Worm (Caenorhabditis elegans) whole organism, L4 larva: Measurements from ENCODE around the gene W03H9.2.

ENCODE experiments used
- F37D6.2 ChIP-seq: sonication (generic microtip); optimal IDR thresholded peaks from 2 replicates; lab custom pipeline; 2016; ENCODE audit warnings: mild to moderate bottlenecking, missing genetic modification characterization, missing compliant biosample characterization
- ZK337.2 ChIP-seq: fragments of 200-800 bp; sonication (Bioruptor generic); IDR thresholded peaks from 2 replicates; pipeline ENCODE4 v1.3.6; 2022; ENCODE audit warnings: missing genetic modification reagents, missing genetic modification characterization, missing compliant biosample characterization
- aha-1 ChIP-seq: fragments of 150-350 bp; peaks from one replicate; lab custom pipeline; 2014; ENCODE audit warnings: missing biosample characterization, missing genetic modification characterization
- arid-1 ChIP-seq: fragments of 200-800 bp; sonication (Bioruptor generic); conservative IDR thresholded peaks from 2 replicates; pipeline ENCODE4 v1.3.6; 2022; ENCODE audit warnings: missing genetic modification reagents, missing genetic modification characterization, missing compliant biosample characterization
- ceh-20 ChIP-seq: fragments of 200-800 bp; sonication (Bioruptor generic); IDR thresholded peaks from 2 replicates; pipeline ENCODE4 v1.3.6; 2022; ENCODE audit warnings: missing genetic modification reagents, missing genetic modification characterization, missing compliant biosample characterization
- ces-1 ChIP-seq: fragments of 150-350 bp; sonication (generic microtip); optimal IDR thresholded peaks from 4 replicates; lab custom pipeline; 2014; ENCODE audit warnings: missing biosample characterization, missing genetic modification reagents, missing genetic modification characterization
- daf-12 ChIP-seq: fragments of 150-350 bp; optimal IDR thresholded peaks from 2 replicates; lab custom pipeline; 2014; ENCODE audit warnings: missing biosample characterization, missing genetic modification reagents, missing genetic modification characterization
- daf-19 ChIP-seq: fragments of 200-800 bp; sonication (Bioruptor generic); conservative IDR thresholded peaks from 2 replicates; pipeline ENCODE4 v1.3.6; 2022; ENCODE audit warnings: missing genetic modification characterization, missing compliant biosample characterization
- daf-8 ChIP-seq: fragments of 200-800 bp; sonication (Bioruptor generic); IDR thresholded peaks from 2 replicates; pipeline ENCODE4 v1.3.6; 2022; ENCODE audit warnings: missing genetic modification characterization, missing compliant biosample characterization
- dmd-8 ChIP-seq: fragments of 200-800 bp; sonication (Bioruptor generic); IDR thresholded peaks from 2 replicates; pipeline ENCODE4 v1.3.6; 2022; ENCODE audit warnings: missing genetic modification characterization, missing compliant biosample characterization
- egl-27 ChIP-seq: sonication (generic microtip); optimal IDR thresholded peaks from 3 replicates; lab custom pipeline; 2017; ENCODE audit warnings: missing biosample characterization, missing genetic modification reagents, missing genetic modification characterization
- fos-1 ChIP-seq: fragments of 150-350 bp; optimal IDR thresholded peaks from 2 replicates; lab custom pipeline; 2014; ENCODE audit warnings: missing biosample characterization, missing genetic modification characterization
- lin-1 ChIP-seq: fragments of 200-800 bp; sonication (Bioruptor generic); IDR thresholded peaks from 2 replicates; pipeline ENCODE4 v1.3.6; 2022; ENCODE audit warnings: missing genetic modification reagents, missing genetic modification characterization, missing compliant biosample characterization
- lin-38 ChIP-seq: fragments of 200-800 bp; sonication (Bioruptor generic); IDR thresholded peaks from 2 replicates; pipeline ENCODE4 v1.3.6; 2022; ENCODE audit warnings: missing genetic modification reagents, missing genetic modification characterization, missing compliant biosample characterization
- lin-39 ChIP-seq: fragments of 150-350 bp; optimal IDR thresholded peaks from 2 replicates; lab custom pipeline; 2014; ENCODE audit warnings: missing biosample characterization, missing genetic modification reagents, missing genetic modification characterization
- mep-1 ChIP-seq: fragments of 150-350 bp; sonication (generic microtip); optimal IDR thresholded peaks from 3 replicates; lab custom pipeline; 2014; ENCODE audit warnings: missing biosample characterization, missing genetic modification characterization
- mes-2 ChIP-seq: sonication (generic microtip); optimal IDR thresholded peaks from 2 replicates; lab custom pipeline; 2016; ENCODE audit warnings: missing genotype, mild to moderate bottlenecking, missing genetic modification characterization, missing compliant biosample characterization; ENCODE audit not compliant: poor library complexity, severe bottlenecking
- nhr-11 ChIP-seq: fragments of 150-350 bp; optimal IDR thresholded peaks from 2 replicates; lab custom pipeline; 2014; ENCODE audit warnings: missing biosample characterization, missing genetic modification characterization
- nhr-25 ChIP-seq: sonication (generic microtip); optimal IDR thresholded peaks from 2 replicates; lab custom pipeline; 2017; ENCODE audit warnings: missing genetic modification characterization, mild to moderate bottlenecking, missing compliant biosample characterization, antibody characterized with exemption, moderate library complexity, borderline replicate concordance; ENCODE audit not compliant: insufficient read depth
- nhr-6 ChIP-seq: fragments of 150-350 bp; optimal IDR thresholded peaks from 2 replicates; lab custom pipeline; 2014; ENCODE audit warnings: missing biosample characterization, missing genetic modification characterization
- nhr-77 ChIP-seq: fragments of 150-350 bp; optimal IDR thresholded peaks from 2 replicates; lab custom pipeline; 2014; ENCODE audit warnings: missing biosample characterization, missing genetic modification characterization
- rbr-2 ChIP-seq: sonication (generic microtip); optimal IDR thresholded peaks from 2 replicates; lab custom pipeline; 2016; ENCODE audit warnings: missing genotype, missing genetic modification characterization, missing compliant biosample characterization
- skn-1 ChIP-seq: fragments of 150-350 bp; optimal IDR thresholded peaks from 2 replicates; lab custom pipeline; 2014; ENCODE audit warnings: missing biosample characterization, missing genetic modification characterization
- snpc-1.2 ChIP-seq: fragments of 200-800 bp; sonication (Bioruptor generic); IDR thresholded peaks from 2 replicates; pipeline ENCODE4 v1.3.6; 2022; ENCODE audit warnings: missing genetic modification reagents, missing genetic modification characterization, missing compliant biosample characterization
- unc-39 ChIP-seq: sonication (generic microtip); optimal IDR thresholded peaks from 2 replicates; lab custom pipeline; 2017; ENCODE audit warnings: missing biosample characterization, missing genetic modification characterization
- unc-62 ChIP-seq, 3 experiments: fragments of 150-350 bp in 1 of 3; sonication (generic microtip); optimal IDR thresholded peaks in 2 of 3; peaks in 1 of 3; 1 replicate in 1 of 3; 2 replicates in 2 of 3; lab custom pipeline; 2014 to 2017; ENCODE audit warnings: missing biosample characterization in 3 of 3, missing genetic modification characterization in 3 of 3, missing genetic modification reagents in 3 of 3, missing genotype in 1 of 3
- zip-11 ChIP-seq: fragments of 200-800 bp; sonication (Bioruptor generic); IDR thresholded peaks from 2 replicates; pipeline ENCODE4 v1.3.6; 2022; ENCODE audit warnings: missing genetic modification characterization, missing compliant biosample characterization
- ztf-11 ChIP-seq: fragments of 150-350 bp; optimal IDR thresholded peaks from 2 replicates; lab custom pipeline; 2014; ENCODE audit warnings: missing biosample characterization, missing genetic modification characterization
- ztf-7 ChIP-seq: fragments of 150-350 bp; optimal IDR thresholded peaks from 2 replicates; lab custom pipeline; 2014; ENCODE audit warnings: missing biosample characterization, missing genetic modification characterization

Gene W03H9.2

DNA sequence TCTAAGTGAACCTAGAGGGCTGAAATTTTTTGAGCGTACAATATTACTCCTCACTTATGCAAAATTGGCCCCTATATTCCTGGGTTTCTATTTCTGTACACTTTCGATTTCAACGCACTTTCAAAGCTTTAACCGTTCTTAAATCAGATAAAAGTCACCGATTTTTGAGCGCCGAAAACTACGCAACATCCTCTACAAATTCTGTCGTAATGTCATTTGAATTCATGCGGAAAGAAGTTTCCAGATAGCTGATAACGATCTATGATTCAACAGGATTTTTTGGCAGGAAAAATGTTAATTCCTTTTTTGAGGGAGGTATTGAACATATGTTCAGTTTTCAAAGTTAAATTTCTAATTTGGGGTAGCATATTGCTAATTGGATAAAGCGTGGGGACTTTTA lies 30.8 kb downstream of the W03H9.2 start:
- TF ChIP-seq ces-1 (GFP tag; lab: Kevin White, UChicago) (no peak), aha-1 (tag; lab: Kevin White, UChicago) (peak; percentile 79)

DNA sequence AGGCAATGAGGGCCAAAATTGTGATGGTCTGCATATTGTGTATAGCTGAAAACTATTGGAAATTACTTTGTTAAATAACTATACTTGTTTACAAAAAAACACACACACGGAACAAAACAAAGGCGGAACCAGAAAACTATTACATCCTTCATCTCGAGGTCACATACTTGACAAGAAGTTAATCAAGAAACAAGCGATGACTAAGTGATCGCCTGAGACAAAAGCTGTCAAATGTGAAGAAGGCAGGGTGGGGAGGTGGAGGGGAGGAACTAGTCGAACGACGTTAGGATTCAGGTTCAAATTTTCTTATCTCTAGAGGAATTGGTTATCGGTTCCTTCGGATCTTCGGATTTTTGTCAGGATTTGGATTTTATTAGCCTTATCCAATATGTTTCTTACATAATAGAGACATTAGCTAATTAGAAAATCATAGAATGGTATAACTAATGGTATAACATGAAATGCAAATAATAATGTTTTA lies 34.4 kb downstream of the W03H9.2 start, which contains the start of gene cpg-7:
Gene cpg-7 (minus strand): TSS at position 51 of the 481 bp plus-strand sequence.
- TF ChIP-seq F37D6.2: no peak
- TF ChIP-seq zip-11: no peak
- no peak for TF ChIP-seq mep-1 (tag; lab: Kevin White, UChicago)
- TF ChIP-seq daf-12 (tag; lab: Kevin White, UChicago): no peak
- TF ChIP-seq, all 104 proteins: peak for 0

DNA sequence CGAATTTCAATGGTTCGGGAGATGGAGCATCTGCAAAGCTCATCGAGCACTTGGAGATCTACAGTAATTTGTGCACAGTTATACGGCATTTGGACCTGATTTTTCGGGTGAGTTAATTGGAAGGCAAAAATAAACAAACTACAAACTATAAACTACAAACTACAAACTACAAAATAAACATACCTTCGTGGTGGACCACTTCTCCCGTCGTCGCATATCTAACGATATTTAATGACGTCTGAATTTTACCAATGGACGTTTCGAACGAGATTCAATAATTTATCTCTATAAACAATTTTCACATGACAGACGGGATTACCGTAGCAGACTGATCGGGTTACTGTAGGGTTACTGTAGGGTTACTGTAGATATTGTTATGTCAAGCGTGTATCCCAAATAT lies 37.5 kb downstream of the W03H9.2 start:
- TF ChIP-seq unc-62 (GFP tag; optimal IDR thresholded peaks at IDR 0.05 in 1 of 2; lab: Kevin White, UChicago) (peak in 1 of 2 experiments; percentile 80), unc-62 (tag; optimal IDR thresholded peaks at IDR 0.05; lab: Kevin White, UChicago) (no peak), nhr-6 (tag; lab: Kevin White, UChicago) (no peak), snpc-1.2 (GFP tag; lab: Robert Waterston, UW) (no peak)
- TF ChIP-seq, all 104 proteins: peak for 1

DNA sequence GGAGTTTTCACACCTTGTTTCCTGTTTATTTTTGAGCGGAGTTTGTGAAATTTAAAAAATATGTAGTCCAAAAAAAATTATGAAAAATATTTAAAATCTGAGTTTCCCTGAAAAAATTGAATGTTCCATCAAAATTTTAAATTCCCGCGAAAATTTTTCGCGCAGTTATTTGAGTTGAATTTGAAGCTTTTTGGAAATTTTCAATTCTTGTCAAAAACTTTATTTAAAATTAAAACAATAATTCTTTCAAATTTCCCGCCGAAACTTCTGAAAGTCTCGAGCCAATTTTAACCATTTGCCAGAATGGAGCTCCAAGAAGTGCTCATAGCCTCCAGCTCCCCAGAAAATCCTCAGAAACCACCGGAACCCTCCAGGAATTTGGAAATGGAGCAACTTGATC lies 39.2 kb downstream of the W03H9.2 start, which contains the start of gene gur-4:
Gene gur-4 (plus strand): TSS at position 301 of the 400 bp plus-strand sequence.
- TF ChIP-seq fos-1 (tag; lab: Kevin White, UChicago): no peak
- no peak for TF ChIP-seq lin-1 (GFP tag; lab: Robert Waterston, UW)
- TF ChIP-seq lin-38 (GFP tag; lab: Robert Waterston, UW): no peak
- no peak for TF ChIP-seq ceh-20 (GFP tag; lab: Robert Waterston, UW)
- TF ChIP-seq unc-39: no peak
- TF ChIP-seq lin-39 (tag; lab: Kevin White, UChicago): no peak
- TF ChIP-seq skn-1 (tag; lab: Kevin White, UChicago): no peak
- TF ChIP-seq unc-62 (GFP tag; optimal IDR thresholded peaks at IDR 0.05 in 1 of 2; lab: Kevin White, UChicago): no peak
- no peak for TF ChIP-seq unc-62 (tag; optimal IDR thresholded peaks at IDR 0.05; lab: Kevin White, UChicago)
- no peak for TF ChIP-seq nhr-77 (tag; lab: Kevin White, UChicago)
- TF ChIP-seq ztf-11 (tag; lab: Kevin White, UChicago): no peak
- no peak for TF ChIP-seq daf-19 (GFP tag; lab: Robert Waterston, UW)
- TF ChIP-seq daf-8: no peak
- no peak for TF ChIP-seq dmd-8 (GFP tag; lab: Robert Waterston, UW)
- TF ChIP-seq ztf-7 (tag; lab: Kevin White, UChicago): no peak

DNA sequence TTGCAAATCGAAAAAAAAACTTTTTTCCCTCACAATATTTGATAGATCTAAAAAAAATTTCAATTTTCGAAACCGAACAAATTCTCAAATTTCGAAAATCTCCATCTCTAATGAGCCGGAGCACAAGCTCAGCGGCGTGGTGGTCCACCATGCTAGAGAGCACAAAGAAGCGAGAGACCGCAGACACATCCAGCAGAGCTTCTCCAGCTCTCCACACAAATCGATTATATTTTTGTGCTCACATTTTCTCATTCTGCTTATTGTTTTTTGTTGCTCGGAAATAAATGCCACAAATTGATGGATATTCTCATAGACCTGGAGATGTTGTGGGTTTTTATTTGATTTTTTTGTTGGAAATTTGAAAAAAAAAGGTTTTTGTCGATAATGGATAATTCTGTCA lies 41.6 kb downstream of the W03H9.2 start:
- TF ChIP-seq unc-62 (GFP tag; optimal IDR thresholded peaks at IDR 0.05 in 1 of 2; lab: Kevin White, UChicago) (peak in 1 of 2 experiments; percentile 29), unc-62 (tag; optimal IDR thresholded peaks at IDR 0.05; lab: Kevin White, UChicago) (no peak), nhr-6 (tag; lab: Kevin White, UChicago) (no peak), mes-2 (tag; lab: Kevin White, UChicago) (no peak), snpc-1.2 (GFP tag; lab: Robert Waterston, UW) (no peak)

DNA sequence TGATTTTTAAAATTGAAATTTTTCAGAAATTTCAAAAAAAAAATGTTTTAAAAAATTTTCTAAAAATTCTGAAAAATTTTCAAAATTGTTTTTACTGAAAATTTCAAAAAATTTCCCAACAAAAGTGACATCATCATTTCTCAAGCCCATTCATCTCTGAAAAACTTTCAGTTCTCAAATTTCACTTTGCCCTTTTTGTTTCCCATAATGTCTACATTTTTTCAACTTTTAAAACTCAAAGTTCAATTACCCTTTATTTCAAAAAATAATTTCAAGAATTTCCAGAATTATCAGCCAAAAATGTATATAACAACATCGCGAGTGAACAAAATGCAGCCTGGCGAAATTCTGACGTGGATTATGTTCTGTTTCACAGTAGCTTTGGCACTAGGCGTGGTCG lies 42.7 kb downstream of the W03H9.2 start, which contains the start of gene bkip-1:
Gene bkip-1 (plus strand): TSS at position 301 of the 400 bp plus-strand sequence.
- TF ChIP-seq nhr-11 (tag; lab: Kevin White, UChicago) (no peak), ZK337.2 (GFP tag; lab: Robert Waterston, UW) (no peak), rbr-2 (tag; lab: Kevin White, UChicago) (no peak), arid-1 (GFP tag; lab: Robert Waterston, UW) (no peak), snpc-1.2 (GFP tag; lab: Robert Waterston, UW) (no peak)
- TF ChIP-seq, all 104 proteins: peak for 0

DNA sequence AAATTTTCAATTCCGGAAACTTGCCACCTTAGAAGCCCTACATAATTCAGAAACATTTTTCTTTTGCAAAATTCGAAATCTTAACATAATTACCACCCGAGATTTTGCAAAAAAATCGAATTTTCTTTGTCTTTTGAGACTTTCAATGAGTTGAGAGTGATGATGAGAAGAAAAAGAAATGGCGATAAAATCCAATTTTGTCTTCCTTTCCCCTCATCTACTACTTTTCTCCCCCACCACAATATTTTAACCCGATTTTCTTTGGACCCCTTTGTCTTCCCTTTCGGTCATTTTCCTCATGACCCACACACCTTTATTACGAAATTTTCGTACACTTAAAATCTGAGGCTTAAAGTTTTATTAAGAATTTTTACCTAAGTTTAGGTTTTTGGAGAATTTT lies 45.3 kb downstream of the W03H9.2 start:
- TF ChIP-seq egl-27 (tag; lab: Kevin White, UChicago): no peak
- no peak for TF ChIP-seq rbr-2 (tag; lab: Kevin White, UChicago)
- TF ChIP-seq nhr-25 (tag; lab: Kevin White, UChicago): no peak
